Worm (Caenorhabditis elegans): Measurements from ENCODE around the gene F38H4.4.
A peak's percentile ranks its signal among the peaks of the same experiment; 100 is the strongest.

The F38H4.4 gene

ce11 chrIV:11847771-11848312 lies at the start of gene F38H4.4, which contains the start of gene F38H4.6:
F38H4.4 (plus strand) TSS chrIV:11848262.
F38H4.6 (minus strand) TSS chrIV:11847871.
- TF ChIP-seq egl-27 (tag; optimal IDR thresholded peaks at IDR 0.05) (no peak), ama-1 (optimal IDR thresholded peaks at IDR 0.05) (no peak), ceh-82 (tag; optimal IDR thresholded peaks at IDR 0.05) (no peak), elt-1 (tag; optimal IDR thresholded peaks at IDR 0.05) (no peak), unc-39 (tag; optimal IDR thresholded peaks at IDR 0.05) (no peak), aly-2 (tag; optimal IDR thresholded peaks at IDR 0.05) (no peak), nhr-237 (tag; optimal IDR thresholded peaks at IDR 0.05) (no peak), nhr-28 (tag; optimal IDR thresholded peaks at IDR 0.05) (no peak), egl-5 (tag; optimal IDR thresholded peaks at IDR 0.05) (no peak), eor-1 (tag; optimal IDR thresholded peaks at IDR 0.05) (no peak), mml-1 (tag; optimal IDR thresholded peaks at IDR 0.05) (no peak), unc-62 (GFP tag; optimal IDR thresholded peaks at IDR 0.05) (no peak), ztf-4 (tag; optimal IDR thresholded peaks at IDR 0.05) (no peak)

ce11 chrIV:11799240-11799639 lies 48.8 kb upstream of the F38H4.4 start:
- TF ChIP-seq egl-5 (tag; optimal IDR thresholded peaks at IDR 0.05) (peak; percentile 69), egl-27 (tag; optimal IDR thresholded peaks at IDR 0.05) (no peak)

DNA sequence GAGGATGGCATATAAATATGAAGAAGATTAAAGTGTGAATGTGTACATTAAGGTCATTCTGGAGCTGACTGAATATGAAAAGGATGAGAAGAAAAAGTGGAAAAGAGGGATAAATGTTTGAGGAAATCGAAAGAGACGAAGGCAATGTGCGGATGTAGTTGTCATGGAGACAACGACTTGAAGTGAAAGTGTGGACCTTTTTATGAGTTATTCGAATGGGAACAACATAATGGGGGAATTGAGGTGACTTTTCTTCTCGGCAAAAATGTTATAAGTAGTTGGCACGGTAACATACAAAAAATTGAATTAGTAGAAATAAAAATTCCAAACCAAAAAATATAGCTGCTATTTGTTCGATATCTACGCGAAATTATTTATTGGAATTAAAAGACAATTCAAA lies 47.0 kb upstream of the F38H4.4 start, which contains the start of gene dyf-18:
Gene dyf-18, minus strand, starts transcription at position 101 of the 400 bp plus-strand sequence.
- no peak for TF ChIP-seq fkh-2 (tag; optimal IDR thresholded peaks at IDR 0.05)
- no peak for TF ChIP-seq ceh-9 (tag; optimal IDR thresholded peaks at IDR 0.05)
- no peak for TF ChIP-seq ZK546.5 (tag; optimal IDR thresholded peaks at IDR 0.05)
- TF ChIP-seq skn-1 (tag; optimal IDR thresholded peaks at IDR 0.05): no peak
- no peak for TF ChIP-seq nhr-25 (tag; optimal IDR thresholded peaks at IDR 0.05)
- TF ChIP-seq nhr-11 (tag; optimal IDR thresholded peaks at IDR 0.05): no peak
- no peak for TF ChIP-seq lin-39 (tag; optimal IDR thresholded peaks at IDR 0.05)
- no peak for TF ChIP-seq nhr-67 (tag; optimal IDR thresholded peaks at IDR 0.05)
- TF ChIP-seq sea-2 (GFP tag; optimal IDR thresholded peaks at IDR 0.05): no peak
- no peak for TF ChIP-seq pha-4 (tag; optimal IDR thresholded peaks at IDR 0.05)
- TF ChIP-seq elt-3 (tag; optimal IDR thresholded peaks at IDR 0.05): no peak
- TF ChIP-seq jun-1 (tag; optimal IDR thresholded peaks at IDR 0.05): no peak
- no peak for TF ChIP-seq tbx-2 (tag; optimal IDR thresholded peaks at IDR 0.05)
- no peak for TF ChIP-seq nhr-12 (tag; optimal IDR thresholded peaks at IDR 0.05)
- no peak for TF ChIP-seq ceh-82 (tag; optimal IDR thresholded peaks at IDR 0.05)
- TF ChIP-seq nhr-237 (tag; optimal IDR thresholded peaks at IDR 0.05): no peak
- no peak for TF ChIP-seq unc-39 (tag; optimal IDR thresholded peaks at IDR 0.05)
- no peak for TF ChIP-seq ceh-16 (tag; optimal IDR thresholded peaks at IDR 0.05)
- TF ChIP-seq eor-1 (tag; optimal IDR thresholded peaks at IDR 0.05): no peak
- TF ChIP-seq ama-1 (optimal IDR thresholded peaks at IDR 0.05): no peak

DNA sequence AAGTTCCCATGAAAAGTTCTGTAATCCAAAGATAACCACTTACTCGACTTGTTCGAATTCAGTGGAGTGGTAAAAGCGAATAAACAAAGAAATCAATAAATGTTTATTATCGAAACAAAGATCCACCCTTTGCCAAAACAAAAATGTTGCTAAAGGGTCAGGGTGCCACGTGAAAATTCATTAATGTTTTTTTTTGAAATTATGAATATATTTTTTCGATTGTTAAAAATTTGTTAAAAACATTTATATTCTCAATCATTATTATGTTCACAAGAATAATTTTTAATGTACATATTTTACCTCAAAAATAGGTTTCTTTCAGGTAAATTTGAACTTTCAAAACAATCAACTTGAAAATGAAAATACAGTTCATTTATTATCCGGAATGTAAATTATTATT lies 45.0 kb upstream of the F38H4.4 start, which contains the start of gene H01G02.4:
Gene H01G02.4, minus strand, starts transcription at position 101 of the 400 bp plus-strand sequence.
- TF ChIP-seq elt-3 (tag; optimal IDR thresholded peaks at IDR 0.05) (no peak), ztf-11 (tag; optimal IDR thresholded peaks at IDR 0.05) (no peak)

- TF ChIP-seq ceh-16 (tag; optimal IDR thresholded peaks at IDR 0.05) (no peak), ceh-9 (tag; optimal IDR thresholded peaks at IDR 0.05) (no peak), elt-3 (tag; optimal IDR thresholded peaks at IDR 0.05) (no peak), fos-1 (tag; optimal IDR thresholded peaks at IDR 0.05) (no peak), nhr-76 (tag; optimal IDR thresholded peaks at IDR 0.05) (no peak), egl-5 (tag; optimal IDR thresholded peaks at IDR 0.05) (no peak), pha-4 (tag; optimal IDR thresholded peaks at IDR 0.05) (no peak), jun-1 (tag; optimal IDR thresholded peaks at IDR 0.05) (no peak), nhr-77 (tag; optimal IDR thresholded peaks at IDR 0.05) (no peak), fkh-10 (GFP tag; optimal IDR thresholded peaks at IDR 0.05) (no peak), pqm-1 (tag; optimal IDR thresholded peaks at IDR 0.05) (no peak)
These were observed 44.0 kb upstream of the F38H4.4 start, which contains the start of gene H01G02.1 for ce11 chrIV:11804053-11804452. H01G02.1 (minus strand) TSS chrIV:11804153.
